6 worm cellular contexts compared by ENCODE assay signal in the genomic region with DNA sequence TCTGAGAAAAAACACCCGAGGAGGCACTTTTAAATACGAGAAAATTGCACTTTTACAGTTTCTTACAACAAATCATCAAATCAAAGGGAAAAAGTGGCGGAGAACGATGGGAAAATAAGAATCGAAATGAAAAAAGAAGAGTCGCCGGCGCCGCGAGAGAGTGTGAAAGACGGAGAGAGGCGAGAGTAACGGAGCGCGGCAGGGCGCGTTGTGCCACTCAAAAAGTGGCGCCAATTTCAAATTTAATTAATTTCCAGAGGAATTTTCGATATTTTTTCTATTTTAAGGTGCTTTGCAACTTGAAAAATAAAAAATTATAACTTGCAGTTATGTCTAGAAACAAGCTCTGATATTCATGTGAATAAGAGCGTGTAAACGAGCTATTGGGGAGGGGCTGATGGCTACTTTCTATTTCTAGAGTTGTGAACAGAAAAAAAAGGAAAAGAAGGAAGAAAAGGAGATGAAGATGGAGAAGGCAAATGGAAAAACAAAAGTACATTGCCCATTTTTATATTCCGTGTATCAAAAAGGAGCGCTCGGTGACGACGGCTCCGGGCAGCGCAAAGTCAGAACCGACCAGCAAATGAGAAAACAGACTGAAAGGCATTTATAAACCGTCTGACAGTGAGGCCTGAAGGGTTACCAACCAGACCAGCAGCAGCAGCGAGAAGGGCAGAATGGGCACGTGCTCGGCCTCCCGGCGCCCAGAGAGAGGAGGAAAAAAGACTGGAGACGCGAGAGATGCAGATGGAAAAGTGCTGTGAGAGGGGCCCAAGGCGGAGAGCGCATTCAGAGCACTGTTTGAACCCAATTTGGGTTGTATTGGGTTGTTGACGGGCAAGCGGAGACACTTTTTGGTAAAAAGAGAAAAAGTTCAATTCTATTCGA.
TF ChIP-seq lines count a peak whose summit lies in the region.

No protein-coding gene starts in this region.

TF ChIP-seq in whole organism, L1 larva, 84 proteins besides CTCF, POLR2A, EP300 and RAD21 (continues in another document):
- TF ChIP-seq skn-1 (tag; optimal IDR thresholded peaks at IDR 0.05; lab: Kevin White, UChicago) = no peak
- TF ChIP-seq fkh-8 (tag; optimal IDR thresholded peaks at IDR 0.05; lab: Kevin White, UChicago) = peak; percentile 42
- TF ChIP-seq isw-1 (GFP tag; IDR thresholded peaks at IDR 0.05; lab: Robert Waterston, UW) = no peak
- TF ChIP-seq ceh-88 (GFP tag; IDR thresholded peaks at IDR 0.05; lab: Robert Waterston, UW) = peak; percentile 43; the same call in 1 of the 2 replicates
- peak; percentile 9 for TF ChIP-seq nhr-20 (tag; optimal IDR thresholded peaks at IDR 0.05; lab: Kevin White, UChicago)
- TF ChIP-seq unc-86 (tag; optimal IDR thresholded peaks at IDR 0.05; lab: Kevin White, UChicago) = peak; percentile 21
- TF ChIP-seq rnt-1 (tag; optimal IDR thresholded peaks at IDR 0.05; lab: Kevin White, UChicago) = peak; percentile 50
- no peak for TF ChIP-seq sox-4 (tag; optimal IDR thresholded peaks at IDR 0.05; lab: Kevin White, UChicago)
- peak in 1 of 6 experiments; percentile 33 for TF ChIP-seq elt-3 (tag; optimal IDR thresholded peaks at IDR 0.05; lab: Kevin White, UChicago)
- no peak for TF ChIP-seq unc-98 (GFP tag; IDR thresholded peaks at IDR 0.05; lab: Robert Waterston, UW)
- TF ChIP-seq nhr-77 (tag; optimal IDR thresholded peaks at IDR 0.05; lab: Kevin White, UChicago) = no peak
- TF ChIP-seq egl-13 (tag; optimal IDR thresholded peaks at IDR 0.05; lab: Kevin White, UChicago) = no peak
- TF ChIP-seq mab-9 (GFP tag; IDR thresholded peaks at IDR 0.05; lab: Robert Waterston, UW) = 0 out of 2 replicates have a peak, but pooled peaks have one; percentile 33

TF ChIP-seq in whole organism, L2 larva, 48 proteins besides CTCF, POLR2A, EP300 and RAD21 (continues in another document):
- TF ChIP-seq ceh-82 (tag; optimal IDR thresholded peaks at IDR 0.05; lab: Kevin White, UChicago) (no peak), mab-5 (tag; optimal IDR thresholded peaks at IDR 0.05; lab: Kevin White, UChicago) (no peak), sem-4 (tag; optimal IDR thresholded peaks at IDR 0.05; lab: Kevin White, UChicago) (no peak), unc-39 (tag; optimal IDR thresholded peaks at IDR 0.05; lab: Kevin White, UChicago) (no peak), dmd-4 (tag; optimal IDR thresholded peaks at IDR 0.05; lab: Kevin White, UChicago) (no peak), sma-9 (GFP tag; optimal IDR thresholded peaks at IDR 0.05; lab: Kevin White, UChicago) (peak; percentile 50), sma-9 (tag; optimal IDR thresholded peaks at IDR 0.05; lab: Kevin White, UChicago) (no peak), nhr-6 (tag; optimal IDR thresholded peaks at IDR 0.05; lab: Kevin White, UChicago) (no peak), ceh-16 (tag; optimal IDR thresholded peaks at IDR 0.05; lab: Kevin White, UChicago) (no peak), blmp-1 (tag; optimal IDR thresholded peaks at IDR 0.05; lab: Kevin White, UChicago; ENCODE audit: insufficient read depth) (no peak), sma-3 (GFP tag; optimal IDR thresholded peaks at IDR 0.05; lab: Kevin White, UChicago) (peak; percentile 5), C34F6.9 (tag; optimal IDR thresholded peaks at IDR 0.05; lab: Kevin White, UChicago) (no peak), fos-1 (tag; optimal IDR thresholded peaks at IDR 0.05; lab: Kevin White, UChicago) (no peak), lsy-2 (tag; optimal IDR thresholded peaks at IDR 0.05; lab: Kevin White, UChicago) (peak in 1 of 2 experiments; percentile 28)

TF ChIP-seq in whole organism, L3 larva, 47 proteins besides CTCF, POLR2A, EP300 and RAD21 (continues in another document):
- TF ChIP-seq tbx-2 (tag; optimal IDR thresholded peaks at IDR 0.05; lab: Kevin White, UChicago) (no peak), nhr-67 (tag; optimal IDR thresholded peaks at IDR 0.05; lab: Kevin White, UChicago) (no peak), mdl-1 (tag; optimal IDR thresholded peaks at IDR 0.05; lab: Kevin White, UChicago) (peak; percentile 76), elt-2 (tag; optimal IDR thresholded peaks at IDR 0.05; lab: Kevin White, UChicago) (peak; percentile 63), lin-15B (tag; optimal IDR thresholded peaks at IDR 0.05; lab: Kevin White, UChicago) (peak; percentile 25), nhr-25 (tag; optimal IDR thresholded peaks at IDR 0.05; lab: Kevin White, UChicago) (no peak), egl-27 (tag; optimal IDR thresholded peaks at IDR 0.05; lab: Kevin White, UChicago) (no peak), ama-1 (optimal IDR thresholded peaks at IDR 0.05; lab: Kevin White, UChicago) (peak; percentile 87), pha-4 (tag; optimal IDR thresholded peaks at IDR 0.05; lab: Kevin White, UChicago) (peak; percentile 44), ceh-9 (tag; optimal IDR thresholded peaks at IDR 0.05; lab: Kevin White, UChicago) (no peak), aly-2 (tag; optimal IDR thresholded peaks at IDR 0.05; lab: Kevin White, UChicago) (no peak), nhr-23 (tag; optimal IDR thresholded peaks at IDR 0.05; lab: Kevin White, UChicago) (peak; percentile 12), ztf-11 (tag; optimal IDR thresholded peaks at IDR 0.05; lab: Kevin White, UChicago) (no peak), hmg-11 (tag; optimal IDR thresholded peaks at IDR 0.05; lab: Kevin White, UChicago) (peak; percentile 3), pqm-1 (tag; optimal IDR thresholded peaks at IDR 0.05; lab: Kevin White, UChicago) (peak; percentile 46)

TF ChIP-seq in whole organism, L4 larva, 104 proteins besides CTCF, POLR2A, EP300 and RAD21 (continues in another document):
- TF ChIP-seq hmg-1.1 (GFP tag; IDR thresholded peaks at IDR 0.05; lab: Robert Waterston, UW) (peak; percentile 66), pha-4 (GFP tag; IDR thresholded peaks at IDR 0.05; lab: Robert Waterston, UW) (no peak), pha-4 (tag; optimal IDR thresholded peaks at IDR 0.05; lab: Kevin White, UChicago) (no peak), madf-9 (GFP tag; conservative IDR thresholded peaks at IDR 0.05; lab: Robert Waterston, UW) (0 out of 2 replicates have a peak, but pooled peaks have one; percentile 30), egl-43 (GFP tag; IDR thresholded peaks at IDR 0.05; lab: Robert Waterston, UW) (peak; percentile 59; the same call in 1 of the 2 replicates), dpl-1 (GFP tag; optimal IDR thresholded peaks at IDR 0.05; lab: Kevin White, UChicago) (peak; percentile 56), madf-5 (GFP tag; IDR thresholded peaks at IDR 0.05; lab: Robert Waterston, UW) (0 out of 4 replicates have a peak, but pooled peaks of 1 of the 2 experiments have one; percentile 5), unc-130 (GFP tag; optimal IDR thresholded peaks at IDR 0.05; lab: Kevin White, UChicago) (peak; percentile 15), mxl-2 (GFP tag; conservative IDR thresholded peaks at IDR 0.05; lab: Robert Waterston, UW) (peak; percentile 65; the same call in 1 of the 2 replicates), daf-8 (GFP tag; IDR thresholded peaks at IDR 0.05; lab: Robert Waterston, UW) (no peak), sdz-12 (GFP tag; optimal IDR thresholded peaks at IDR 0.05; lab: Kevin White, UChicago) (no peak), ces-1 (GFP tag; optimal IDR thresholded peaks at IDR 0.05; lab: Kevin White, UChicago) (no peak), hlh-11 (tag; optimal IDR thresholded peaks at IDR 0.05; lab: Kevin White, UChicago) (peak; percentile 68)

TF ChIP-seq in whole organism, late embryonic, 69 proteins besides CTCF, POLR2A, EP300 and RAD21:
- TF ChIP-seq hlh-6 (tag; optimal IDR thresholded peaks at IDR 0.05; lab: Kevin White, UChicago) (no peak), unc-42 (tag; optimal IDR thresholded peaks at IDR 0.05; lab: Kevin White, UChicago) (peak; percentile 21), C08G9.2 (tag; optimal IDR thresholded peaks at IDR 0.05; lab: Kevin White, UChicago) (peak; percentile 30), ceh-31 (tag; optimal IDR thresholded peaks at IDR 0.05; lab: Kevin White, UChicago) (peak; percentile 23)

TF ChIP-seq in whole organism, young adult, 124 proteins besides CTCF, POLR2A, EP300 and RAD21 (continues in another document):
- TF ChIP-seq lag-1 (GFP tag; IDR thresholded peaks at IDR 0.05; lab: Robert Waterston, UW) (no peak), hlh-26 (GFP tag; conservative IDR thresholded peaks at IDR 0.05; lab: Robert Waterston, UW) (no peak), ceh-91 (GFP tag; IDR thresholded peaks at IDR 0.05; lab: Robert Waterston, UW) (0 out of 2 replicates have a peak, but pooled peaks have one; percentile 22), ceh-58 (GFP tag; IDR thresholded peaks at IDR 0.05; lab: Robert Waterston, UW) (0 out of 2 replicates have a peak, but pooled peaks have one; percentile 5), aptf-2 (GFP tag; conservative IDR thresholded peaks at IDR 0.05; lab: Robert Waterston, UW) (no peak), ztf-3 (GFP tag; optimal IDR thresholded peaks at IDR 0.05; lab: Kevin White, UChicago) (no peak), madf-6 (GFP tag; IDR thresholded peaks at IDR 0.05; lab: Robert Waterston, UW) (peak; percentile 53; the same call in 1 of the 2 replicates), bed-2 (GFP tag; IDR thresholded peaks at IDR 0.05; lab: Robert Waterston, UW) (0 out of 2 replicates have a peak, but pooled peaks have one; percentile 22), xnd-1 (tag; optimal IDR thresholded peaks at IDR 0.05; lab: Kevin White, UChicago) (no peak), nhr-80 (tag; optimal IDR thresholded peaks at IDR 0.05; lab: Kevin White, UChicago) (peak; percentile 57), ztf-25 (GFP tag; IDR thresholded peaks at IDR 0.05; lab: Robert Waterston, UW) (no peak), B0336.3 (GFP tag; IDR thresholded peaks at IDR 0.05; lab: Robert Waterston, UW) (peak; percentile 51; the same call in 1 of the 2 replicates), let-526 (GFP tag; IDR thresholded peaks at IDR 0.05; lab: Robert Waterston, UW) (no peak), Y79H2A.3 (GFP tag; conservative IDR thresholded peaks at IDR 0.05; lab: Robert Waterston, UW) (no peak), rpc-1 (optimal IDR thresholded peaks at IDR 0.05; lab: Kevin White, UChicago) (no peak), rpc-1 (tag; optimal IDR thresholded peaks at IDR 0.05; lab: Kevin White, UChicago) (no peak), akir-1 (GFP tag; optimal IDR thresholded peaks at IDR 0.05; lab: Kevin White, UChicago) (no peak), F39B2.1 (GFP tag; IDR thresholded peaks at IDR 0.05; lab: Robert Waterston, UW) (no peak), athp-1 (tag; optimal IDR thresholded peaks at IDR 0.05; lab: Kevin White, UChicago) (no peak), egl-18 (GFP tag; IDR thresholded peaks at IDR 0.05; lab: Robert Waterston, UW) (no peak), pbrm-1 (GFP tag; IDR thresholded peaks at IDR 0.05; lab: Robert Waterston, UW) (peak; percentile 72; the same call in 1 of the 2 replicates), atf-7 (tag; optimal IDR thresholded peaks at IDR 0.05; lab: Kevin White, UChicago) (no peak), nfya-2 (GFP tag; IDR thresholded peaks at IDR 0.05; lab: Robert Waterston, UW) (no peak), B0019.2 (GFP tag; conservative IDR thresholded peaks at IDR 0.05; lab: Robert Waterston, UW) (no peak), mcd-1 (GFP tag; IDR thresholded peaks at IDR 0.05; lab: Robert Waterston, UW) (peak; percentile 58), ekl-4 (GFP tag; IDR thresholded peaks at IDR 0.05; lab: Robert Waterston, UW) (no peak), tlf-1 (GFP tag; optimal IDR thresholded peaks at IDR 0.05; lab: Kevin White, UChicago) (no peak)
